Fruit fly (Drosophila melanogaster) whole organism, embryonic: Measurements from ENCODE around the gene UQCR-14.

Experiments used
- Abd-B ChIP-seq: fragments of 200-800 bp; sonication (Bioruptor generic); optimal IDR thresholded peaks from 2 replicates; lab custom pipeline; 2018; ENCODE audit warnings: missing biosample characterization, mild to moderate bottlenecking, missing genetic modification characterization, moderate library complexity
- Atf-2 ChIP-seq: fragments of 200-800 bp; sonication (Bioruptor generic); optimal IDR thresholded peaks from 2 replicates; lab custom pipeline; 2016; ENCODE audit warnings: missing biosample characterization, missing genetic modification characterization
- Atf3 ChIP-seq: fragments of 200-800 bp; sonication (Bioruptor generic); optimal IDR thresholded peaks from 3 replicates; lab custom pipeline; 2016; ENCODE audit warnings: missing biosample characterization, missing genetic modification characterization
- B-H1 ChIP-seq: fragments of 200-800 bp; sonication (Bioruptor generic); IDR thresholded peaks from 3 replicates; pipeline ENCODE4 v1.3.6; 2022; ENCODE audit warnings: missing biosample characterization, missing genetic modification characterization
- CG10959 ChIP-seq: fragments of 200-800 bp; sonication (Bioruptor generic); IDR thresholded peaks from 2 replicates; pipeline ENCODE4 v1.3.6; 2022; ENCODE audit warnings: missing biosample characterization, missing genetic modification characterization
- CG11456 ChIP-seq: fragments of 200-800 bp; sonication (Bioruptor generic); IDR thresholded peaks from 3 replicates; pipeline ENCODE4 v1.3.6; 2022; ENCODE audit warnings: missing biosample characterization, missing genetic modification characterization
- CG11504 ChIP-seq: fragments of 200-800 bp; sonication (Bioruptor generic); optimal IDR thresholded peaks from 3 replicates; lab custom pipeline; 2019; ENCODE audit warnings: missing biosample characterization, mild to moderate bottlenecking, missing genetic modification characterization, moderate library complexity
- CG12942 ChIP-seq: fragments of 200-800 bp; sonication (Bioruptor generic); optimal IDR thresholded peaks from 3 replicates; lab custom pipeline; 2016; ENCODE audit warnings: missing biosample characterization, missing genetic modification characterization
- CG13123 ChIP-seq: fragments of 200-800 bp; sonication (Bioruptor generic); optimal IDR thresholded peaks from 2 replicates; lab custom pipeline; 2016; ENCODE audit warnings: missing biosample characterization, missing genetic modification characterization
- CG13894 ChIP-seq: fragments of 200-800 bp; sonication (Bioruptor generic); optimal IDR thresholded peaks from 3 replicates; lab custom pipeline; 2018; ENCODE audit warnings: missing biosample characterization, mild to moderate bottlenecking, missing genetic modification characterization, moderate library complexity
- CG1602 ChIP-seq: fragments of 200-800 bp; sonication (Bioruptor generic); optimal IDR thresholded peaks from 3 replicates; lab custom pipeline; 2016; ENCODE audit warnings: missing biosample characterization, missing genetic modification characterization
- CG17912 ChIP-seq: fragments of 200-800 bp; sonication (Bioruptor generic); optimal IDR thresholded peaks from 2 replicates; lab custom pipeline; 2018; ENCODE audit warnings: missing biosample characterization, mild to moderate bottlenecking, missing genetic modification characterization
- CG1792 ChIP-seq: fragments of 200-800 bp; sonication (Bioruptor generic); optimal IDR thresholded peaks from 2 replicates; lab custom pipeline; 2016; ENCODE audit warnings: missing biosample characterization, missing genetic modification characterization
- CG31224 ChIP-seq: fragments of 200-800 bp; sonication (Bioruptor generic); IDR thresholded peaks from 2 replicates; pipeline ENCODE4 v1.3.6; 2022; ENCODE audit warnings: missing biosample characterization, missing genetic modification characterization
- CG3726 ChIP-seq: fragments of 200-800 bp; sonication (Bioruptor generic); IDR thresholded peaks from 3 replicates; pipeline ENCODE4, ENCODE4 v1.3.6; 2022; ENCODE audit warnings: missing biosample characterization, missing genetic modification characterization
- CG4328 ChIP-seq: fragments of 200-800 bp; sonication (Bioruptor generic); optimal IDR thresholded peaks from 3 replicates; lab custom pipeline; 2017; ENCODE audit warnings: missing biosample characterization, missing genetic modification reagents, missing genetic modification characterization
- CG4820 ChIP-seq: fragments of 200-800 bp; sonication (Bioruptor generic); optimal IDR thresholded peaks from 3 replicates; lab custom pipeline; 2016; ENCODE audit warnings: missing biosample characterization, missing genetic modification characterization
- CG4854 ChIP-seq: fragments of 200-800 bp; sonication (Bioruptor generic); optimal IDR thresholded peaks from 2 replicates; lab custom pipeline; 2016; ENCODE audit warnings: missing biosample characterization, missing genetic modification characterization, inconsistent platforms
- CG6791 ChIP-seq: fragments of 200-800 bp; sonication (Bioruptor generic); IDR thresholded peaks from 3 replicates; pipeline ENCODE4 v1.3.6; 2022; ENCODE audit warnings: missing biosample characterization, missing genetic modification characterization; ENCODE audit not compliant: partially characterized antibody
- CG6854 ChIP-seq: fragments of 200-800 bp; sonication (Bioruptor generic); optimal IDR thresholded peaks from 3 replicates; lab custom pipeline; 2017; ENCODE audit warnings: missing biosample characterization, mild to moderate bottlenecking, missing genetic modification characterization
- CG7786 ChIP-seq: fragments of 200-800 bp; sonication (Bioruptor generic); optimal IDR thresholded peaks from 2 replicates; lab custom pipeline; 2016; ENCODE audit warnings: missing biosample characterization, missing genetic modification characterization
- CG7839 ChIP-seq: fragments of 200-800 bp; sonication (Bioruptor generic); optimal IDR thresholded peaks from 3 replicates; lab custom pipeline; 2018; ENCODE audit warnings: missing biosample characterization, mild to moderate bottlenecking, missing genetic modification characterization, moderate library complexity
- CG9437 ChIP-seq: fragments of 200-800 bp; sonication (Bioruptor generic); optimal IDR thresholded peaks from 2 replicates; lab custom pipeline; 2018; ENCODE audit warnings: missing biosample characterization, mild to moderate bottlenecking, missing genetic modification characterization
- CrebB ChIP-seq: fragments of 200-800 bp; sonication (Bioruptor generic); optimal IDR thresholded peaks from 3 replicates; lab custom pipeline; 2018; ENCODE audit warnings: missing biosample characterization, mild to moderate bottlenecking, missing genetic modification characterization
- ERR ChIP-seq: fragments of 200-800 bp; sonication (Bioruptor generic); optimal IDR thresholded peaks from 2 replicates; lab custom pipeline; 2016; ENCODE audit warnings: missing biosample characterization, missing genetic modification characterization
- GATAe ChIP-seq: fragments of 200-800 bp; sonication (Bioruptor generic); conservative IDR thresholded peaks from 2 replicates; pipeline ENCODE4 v1.3.6; 2022; ENCODE audit warnings: missing biosample characterization, missing genetic modification characterization
- Hey ChIP-seq: fragments of 200-800 bp; sonication (Bioruptor generic); optimal IDR thresholded peaks from 3 replicates; lab custom pipeline; 2018; ENCODE audit warnings: missing biosample characterization, mild to moderate bottlenecking, missing genetic modification characterization
- Nf-YB ChIP-seq: fragments of 200-800 bp; sonication (Bioruptor generic); optimal IDR thresholded peaks from 3 replicates; lab custom pipeline; 2019; ENCODE audit warnings: missing biosample characterization, mild to moderate bottlenecking, missing genetic modification characterization, moderate library complexity
- PHDP ChIP-seq: fragments of 200-800 bp; sonication (Bioruptor generic); optimal IDR thresholded peaks from 3 replicates; lab custom pipeline; 2018; ENCODE audit warnings: missing biosample characterization, mild to moderate bottlenecking, missing genetic modification characterization, moderate library complexity
- Sox102F ChIP-seq: fragments of 200-800 bp; sonication (Bioruptor generic); optimal IDR thresholded peaks from 2 replicates; lab custom pipeline; 2018; ENCODE audit warnings: missing biosample characterization, mild to moderate bottlenecking, missing genetic modification characterization, moderate library complexity
- Spps ChIP-seq: fragments of 200-800 bp; sonication (Bioruptor generic); optimal IDR thresholded peaks from 2 replicates; lab custom pipeline; 2018; ENCODE audit warnings: missing biosample characterization, mild to moderate bottlenecking, missing genetic modification characterization
- Trl ChIP-seq, 3 experiments: fragments of >200 bp in 2 of 3; fragments of 200-800 bp in 1 of 3; sonication (Bioruptor generic) in 1 of 3; optimal IDR thresholded peaks; 2 replicates in 1 of 3; 3 replicates in 2 of 3; lab custom pipeline; 2016 to 2017; ENCODE audit warnings: missing biosample characterization in 1 of 3, missing genetic modification characterization in 1 of 3
- ash1 ChIP-seq: fragments of 200-800 bp; sonication (Bioruptor generic); optimal IDR thresholded peaks from 2 replicates; lab custom pipeline; 2018; ENCODE audit warnings: missing biosample characterization, mild to moderate bottlenecking, missing genetic modification characterization
- chif ChIP-seq, 2 experiments: fragments of 200-800 bp; sonication (Bioruptor generic); optimal IDR thresholded peaks; 3 replicates each; lab custom pipeline; 2016; ENCODE audit warnings: missing biosample characterization in 2 of 2, missing genetic modification characterization in 2 of 2
- croc ChIP-seq: fragments of 200-800 bp; sonication (Bioruptor generic); conservative IDR thresholded peaks from 3 replicates; pipeline ENCODE4 v1.3.6; 2022; ENCODE audit warnings: missing biosample characterization, missing genetic modification characterization
- ewg ChIP-seq: fragments of 200-800 bp; sonication (Bioruptor generic); optimal IDR thresholded peaks from 3 replicates; lab custom pipeline; 2017; ENCODE audit warnings: mild to moderate bottlenecking, missing biosample characterization, missing genetic modification reagents, missing genetic modification characterization
- fd3F ChIP-seq: fragments of 200-800 bp; sonication (Bioruptor generic); optimal IDR thresholded peaks from 2 replicates; lab custom pipeline; 2018; ENCODE audit warnings: missing biosample characterization, mild to moderate bottlenecking, missing genetic modification characterization, moderate library complexity
- gro ChIP-seq: fragments of 200-800 bp; sonication (Bioruptor generic); optimal IDR thresholded peaks from 2 replicates; lab custom pipeline; 2016; ENCODE audit warnings: missing biosample characterization, missing genetic modification characterization
- inv ChIP-seq: fragments of 200-800 bp; sonication (Bioruptor generic); IDR thresholded peaks from 2 replicates; pipeline ENCODE4 v1.3.6; 2022; ENCODE audit warnings: missing biosample characterization, missing genetic modification characterization; ENCODE audit not compliant: partially characterized antibody
- jumu ChIP-seq: fragments of 200-800 bp; sonication (Bioruptor generic); optimal IDR thresholded peaks from 3 replicates; lab custom pipeline; 2016; ENCODE audit warnings: missing biosample characterization, missing genetic modification characterization
- lilli ChIP-seq: fragments of 200-800 bp; sonication (Bioruptor generic); optimal IDR thresholded peaks from 3 replicates; lab custom pipeline; 2016; ENCODE audit warnings: missing biosample characterization, missing genetic modification characterization
- nerfin-1 ChIP-seq: fragments of 200-800 bp; sonication (Bioruptor generic); optimal IDR thresholded peaks from 3 replicates; lab custom pipeline; 2019; ENCODE audit warnings: missing biosample characterization, mild to moderate bottlenecking, missing genetic modification characterization, moderate library complexity
- phol ChIP-seq: fragments of 200-800 bp; sonication (Bioruptor generic); optimal IDR thresholded peaks from 3 replicates; lab custom pipeline; 2018; ENCODE audit warnings: missing biosample characterization, mild to moderate bottlenecking, missing genetic modification characterization, moderate library complexity
- prd ChIP-seq, 3 experiments: fragments of >200 bp in 2 of 3; fragments of 200-800 bp in 1 of 3; sonication (Bioruptor generic) in 1 of 3; optimal IDR thresholded peaks in 2 of 3; IDR thresholded peaks in 1 of 3; 2 replicates in 2 of 3; 3 replicates in 1 of 3; pipeline versions ENCODE4 v1.3.6 to Lab custom; 2017 to 2022; ENCODE audit warnings: missing biosample characterization in 1 of 3, missing genetic modification characterization in 1 of 3
- salm ChIP-seq: fragments of 200-800 bp; sonication (Bioruptor generic); optimal IDR thresholded peaks from 2 replicates; lab custom pipeline; 2018; ENCODE audit warnings: missing biosample characterization, mild to moderate bottlenecking, missing genetic modification characterization
- scrt ChIP-seq: fragments of 200-800 bp; sonication (Bioruptor generic); optimal IDR thresholded peaks from 2 replicates; lab custom pipeline; 2018; ENCODE audit warnings: missing biosample characterization, mild to moderate bottlenecking, missing genetic modification characterization, moderate library complexity
- sens ChIP-seq: fragments of 200-800 bp; sonication (Bioruptor generic); peaks from one replicate; lab custom pipeline; 2016; ENCODE audit warnings: missing biosample characterization, missing genetic modification characterization
- seq ChIP-seq: fragments of 200-800 bp; sonication (Bioruptor generic); IDR thresholded peaks from 2 replicates; pipeline ENCODE4 v1.3.6; 2022; ENCODE audit warnings: missing biosample characterization, missing genetic modification characterization
- stwl ChIP-seq: fragments of 200-800 bp; sonication (Bioruptor generic); optimal IDR thresholded peaks from 3 replicates; lab custom pipeline; 2018; ENCODE audit warnings: missing biosample characterization, mild to moderate bottlenecking, missing genetic modification characterization, moderate library complexity
- wdn ChIP-seq: fragments of 200-800 bp; sonication (Bioruptor generic); IDR thresholded peaks from 2 replicates; pipeline ENCODE4 v1.3.6; 2022; ENCODE audit warnings: missing biosample characterization, missing genetic modification characterization

Gene UQCR-14

DNA sequence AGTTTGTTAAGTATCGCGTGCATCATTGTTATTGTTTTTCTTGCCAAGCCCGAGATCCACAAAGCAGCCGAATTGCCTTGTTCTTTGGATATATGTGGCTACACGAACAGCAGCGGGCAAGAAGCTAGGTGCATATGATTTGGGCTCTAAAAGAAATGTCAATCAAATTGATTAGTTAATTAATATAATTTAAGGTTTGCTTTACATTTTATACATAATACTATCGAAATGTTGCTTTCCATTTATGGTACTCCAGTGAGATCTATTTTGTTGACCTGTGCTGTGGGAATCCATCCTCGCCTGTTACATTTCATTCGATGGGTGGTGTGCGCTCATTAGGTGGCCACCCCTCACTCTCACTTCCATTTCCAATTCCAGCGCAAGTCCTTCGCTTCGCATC, 22.7 kb upstream of the UQCR-14 start (continued):
- no peak for TF ChIP-seq stwl (tag; lab: Kevin White, UChicago)
- TF ChIP-seq CG11456, result peak; percentile 70
- TF ChIP-seq CG17912 (GFP tag; lab: Kevin White, UChicago), result no peak
- peak; percentile 73 for TF ChIP-seq Spps (tag; lab: Kevin White, UChicago)
- no peak for TF ChIP-seq CG6791 (GFP tag; lab: Robert Waterston, UW)
- no peak for TF ChIP-seq CG31224 (GFP tag; lab: Robert Waterston, UW)
- TF ChIP-seq seq, result peak; percentile 85
- TF ChIP-seq CG6854 (GFP tag; lab: Kevin White, UChicago), result peak; percentile 63
- peak; percentile 82 for TF ChIP-seq PHDP (tag; lab: Kevin White, UChicago)
- TF ChIP-seq ERR, result no peak
- no peak for TF ChIP-seq prd (optimal IDR thresholded peaks at IDR 0.05; lab: Kevin White, UChicago)
- TF ChIP-seq prd (GFP tag; IDR thresholded peaks at IDR 0.05; lab: Robert Waterston, UW), result peak; percentile 89
- peak; percentile 71 for TF ChIP-seq fd3F (GFP tag; lab: Kevin White, UChicago)
- TF ChIP-seq salm (tag; lab: Kevin White, UChicago), result peak; percentile 65
- TF ChIP-seq CG7839 (tag; lab: Kevin White, UChicago), result peak; percentile 87
- peak; percentile 47 for TF ChIP-seq CG13123 (GFP tag; lab: Kevin White, UChicago)
- peak; percentile 6 for TF ChIP-seq Hey (tag; lab: Kevin White, UChicago)
- peak; percentile 75 for TF ChIP-seq B-H1 (GFP tag; lab: Robert Waterston, UW)
- peak; percentile 44 for TF ChIP-seq CG12942 (GFP tag; lab: Kevin White, UChicago)
- TF ChIP-seq CG10959 (GFP tag; lab: Robert Waterston, UW), result peak; percentile 80
- TF ChIP-seq phol (tag; lab: Kevin White, UChicago), result peak; percentile 80
- TF ChIP-seq CG7786 (GFP tag; lab: Kevin White, UChicago), result peak; percentile 24
- TF ChIP-seq Nf-YB (GFP tag; lab: Kevin White, UChicago), result peak; percentile 50
- TF ChIP-seq lilli (GFP tag; lab: Kevin White, UChicago), result peak; percentile 81
- peak; percentile 48 for TF ChIP-seq Atf3 (GFP tag; lab: Kevin White, UChicago)
- TF ChIP-seq CG1792 (GFP tag; lab: Kevin White, UChicago), result peak; percentile 2
- peak; percentile 82 for TF ChIP-seq CG4820 (GFP tag; lab: Kevin White, UChicago)
- TF ChIP-seq gro (GFP tag; lab: Kevin White, UChicago), result peak; percentile 44
- TF ChIP-seq ewg, result peak; percentile 50
- peak; percentile 78 for TF ChIP-seq Sox102F (GFP tag; lab: Kevin White, UChicago)
- peak; percentile 73 for TF ChIP-seq CG1602
- peak; percentile 73; the same call in 2 of the 3 replicates for TF ChIP-seq CG3726
- TF ChIP-seq Abd-B (GFP tag; lab: Kevin White, UChicago), result peak; percentile 64
- TF ChIP-seq Atf-2 (GFP tag; lab: Kevin White, UChicago), result no peak
- no peak for TF ChIP-seq inv (GFP tag; lab: Robert Waterston, UW)
- TF ChIP-seq wdn, result peak; percentile 67
- peak; percentile 75 for TF ChIP-seq nerfin-1
- peak; percentile 95 for TF ChIP-seq sens (GFP tag; lab: Kevin White, UChicago)
- peak; percentile 79 for TF ChIP-seq CG13894
- TF ChIP-seq chif (GFP tag; optimal IDR thresholded peaks at IDR 0.05; lab: Kevin White, UChicago), result peak; percentile 40 to 69
- no peak for TF ChIP-seq Trl (optimal IDR thresholded peaks at IDR 0.05; lab: Kevin White, UChicago)
- peak; percentile 46 for TF ChIP-seq Trl (GFP tag; optimal IDR thresholded peaks at IDR 0.05; lab: Kevin White, UChicago)
- TF ChIP-seq CG4328 (GFP tag; lab: Kevin White, UChicago), result peak; percentile 1
- no peak; the same call in 1 of the 2 replicates for TF ChIP-seq GATAe (GFP tag; lab: Robert Waterston, UW)
- peak; percentile 61 for TF ChIP-seq CrebB (tag; lab: Kevin White, UChicago)
- peak; percentile 67 for TF ChIP-seq croc (GFP tag; lab: Robert Waterston, UW)
- peak; percentile 74 for TF ChIP-seq scrt (GFP tag; lab: Kevin White, UChicago)
- peak; percentile 58 for TF ChIP-seq CG9437 (GFP tag; lab: Kevin White, UChicago)
- no peak for TF ChIP-seq ash1
- TF ChIP-seq CG11504 (tag; lab: Kevin White, UChicago), result peak; percentile 86
- TF ChIP-seq CG4854 (GFP tag; lab: Kevin White, UChicago), result peak; percentile 51
- TF ChIP-seq jumu (GFP tag; lab: Kevin White, UChicago), result peak; percentile 41
